Fruit fly (Drosophila melanogaster) whole organism, embryonic: ENCODE measurements around the gene CG4972.
A peak's percentile ranks its signal among the peaks of the same experiment; 100 is the strongest.

Experiments used
- CG10462 ChIP-seq: fragments of 200-800 bp; sonication (Bioruptor generic); optimal IDR thresholded peaks from 2 replicates; lab custom pipeline; 2016; ENCODE audit warnings: missing biosample characterization, missing genetic modification characterization
- CG6813 ChIP-seq: fragments of 200-800 bp; sonication (Bioruptor generic); optimal IDR thresholded peaks from 2 replicates; lab custom pipeline; 2017; ENCODE audit warnings: missing biosample characterization, missing genetic modification characterization, mild to moderate bottlenecking, moderate library complexity, missing genetic modification reagents
- Elba2 ChIP-seq: fragments of 200-800 bp; sonication (Bioruptor generic); optimal IDR thresholded peaks from 3 replicates; lab custom pipeline; 2016; ENCODE audit warnings: missing biosample characterization, missing genetic modification characterization
- Ets65A ChIP-seq: fragments of 200-800 bp; sonication (Bioruptor generic); peaks from one replicate; lab custom pipeline; 2016; ENCODE audit warnings: missing biosample characterization, missing genetic modification characterization
- Lpt ChIP-seq: fragments of >200 bp; optimal IDR thresholded peaks from 2 replicates; lab custom pipeline; 2018; ENCODE audit warnings: missing biosample characterization, missing genetic modification characterization
- Meics ChIP-seq: fragments of 200-800 bp; sonication (Bioruptor generic); optimal IDR thresholded peaks from 2 replicates; lab custom pipeline; 2017; ENCODE audit warnings: missing biosample characterization, mild to moderate bottlenecking, missing genetic modification characterization
- Sry-β ChIP-seq: fragments of 200-800 bp; sonication (Bioruptor generic); optimal IDR thresholded peaks from 2 replicates; lab custom pipeline; 2018; ENCODE audit warnings: missing biosample characterization, mild to moderate bottlenecking, missing genetic modification characterization, moderate library complexity
- dan ChIP-seq: fragments of 200-800 bp; sonication (Bioruptor generic); IDR thresholded peaks from 2 replicates; pipeline ENCODE4 v1.3.6; 2022; ENCODE audit warnings: missing biosample characterization, missing genetic modification characterization
- dmrt11E ChIP-seq: fragments of 200-800 bp; sonication (Bioruptor generic); optimal IDR thresholded peaks from 3 replicates; lab custom pipeline; 2018; ENCODE audit warnings: missing biosample characterization, mild to moderate bottlenecking, missing genetic modification characterization, moderate library complexity
- esg ChIP-seq: fragments of 200-800 bp; sonication (Bioruptor generic); conservative IDR thresholded peaks from 2 replicates; pipeline ENCODE4 v1.3.6; 2022; ENCODE audit warnings: missing biosample characterization, missing genetic modification characterization
- fd102C ChIP-seq: fragments of 200-800 bp; sonication (Bioruptor generic); optimal IDR thresholded peaks from 2 replicates; lab custom pipeline; 2018; ENCODE audit warnings: missing biosample characterization, mild to moderate bottlenecking, missing genetic modification characterization, moderate library complexity
- ssp ChIP-seq: fragments of 200-800 bp; sonication (Bioruptor generic); IDR thresholded peaks from 2 replicates; pipeline ENCODE4 v1.3.6; 2022; ENCODE audit warnings: missing biosample characterization, missing genetic modification characterization

DNA sequence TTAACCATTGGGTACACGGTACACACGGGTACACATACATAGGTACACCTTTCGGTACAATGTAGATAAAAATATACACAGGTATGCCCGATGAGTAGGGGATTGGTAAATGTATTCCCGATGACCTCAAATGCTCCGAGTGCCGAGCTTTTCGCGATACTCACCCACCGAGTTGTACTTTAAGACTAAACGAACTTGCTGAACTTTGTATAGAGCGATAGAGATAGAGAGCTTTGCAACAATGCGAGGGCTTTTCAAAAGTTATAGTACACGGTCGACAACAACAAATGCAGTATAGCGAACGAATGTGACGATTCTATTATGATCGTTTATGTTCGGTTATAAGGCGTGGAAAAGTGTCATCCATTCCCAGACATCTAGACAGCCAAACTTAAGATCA lies 7.0 kb downstream of the CG4972 start:
- TF ChIP-seq fd102C (GFP tag; lab: Kevin White, UChicago), result no peak
- TF ChIP-seq dan (GFP tag; lab: Robert Waterston, UW), result no peak
- TF ChIP-seq Sry-β (GFP tag; lab: Kevin White, UChicago), result no peak
- no peak for TF ChIP-seq ssp (GFP tag; lab: Robert Waterston, UW)
- no peak for TF ChIP-seq esg (GFP tag; lab: Robert Waterston, UW)
- peak; percentile 4 for TF ChIP-seq Meics
- TF ChIP-seq CG6813, result no peak
- no peak for TF ChIP-seq Ets65A (GFP tag; lab: Kevin White, UChicago)
- TF ChIP-seq dmrt11E (tag; lab: Kevin White, UChicago), result no peak
- TF ChIP-seq Lpt, result no peak
- TF ChIP-seq CG10462 (GFP tag; lab: Kevin White, UChicago), result no peak
- TF ChIP-seq Elba2, result no peak
